Worm (Caenorhabditis elegans) whole organism, L4 larva: ENCODE results near the gene frpr-19.

Experiments used
- D1046.2 ChIP-seq: fragments of 200-800 bp; sonication (Bioruptor generic); IDR thresholded peaks from 2 replicates; pipeline ENCODE4 v1.3.6; 2022; ENCODE audit warnings: missing genetic modification characterization, missing compliant biosample characterization
- F44E2.7 ChIP-seq: fragments of 200-800 bp; sonication (Bioruptor generic); IDR thresholded peaks from 2 replicates; pipeline ENCODE4 v2.1.2; 2022; ENCODE audit warnings: missing genetic modification characterization, missing compliant biosample characterization
- R02D3.7 ChIP-seq: fragments of 150-350 bp; sonication (generic microtip); optimal IDR thresholded peaks from 3 replicates; lab custom pipeline; 2014; ENCODE audit warnings: missing biosample characterization, missing genetic modification characterization
- T26A8.4 ChIP-seq: fragments of 200-800 bp; sonication (Bioruptor generic); IDR thresholded peaks from 2 replicates; pipeline ENCODE4 v1.3.6; 2022; ENCODE audit warnings: missing genetic modification characterization, missing compliant biosample characterization
- Y105C5A.15 ChIP-seq: fragments of 200-800 bp; sonication (Bioruptor generic); IDR thresholded peaks from 2 replicates; pipeline ENCODE4 v1.3.6; 2022; ENCODE audit warnings: missing genetic modification characterization, missing compliant biosample characterization
- Y48G9A.11 ChIP-seq: fragments of 200-800 bp; sonication (Bioruptor generic); IDR thresholded peaks from 2 replicates; pipeline ENCODE4 v1.3.6; 2022; ENCODE audit warnings: missing genetic modification reagents, missing genetic modification characterization, missing compliant biosample characterization
- Y75B8A.6 ChIP-seq: fragments of 200-800 bp; sonication (Bioruptor generic); IDR thresholded peaks from 2 replicates; pipeline ENCODE4 v1.3.6; 2022; ENCODE audit warnings: missing genetic modification reagents, missing genetic modification characterization, missing compliant biosample characterization
- aha-1 ChIP-seq: fragments of 150-350 bp; peaks from one replicate; lab custom pipeline; 2014; ENCODE audit warnings: missing biosample characterization, missing genetic modification characterization
- aly-2 ChIP-seq: sonication (generic microtip); optimal IDR thresholded peaks from 2 replicates; lab custom pipeline; 2018; ENCODE audit warnings: missing biosample characterization, missing genetic modification characterization
- ceh-20 ChIP-seq: fragments of 200-800 bp; sonication (Bioruptor generic); IDR thresholded peaks from 2 replicates; pipeline ENCODE4 v1.3.6; 2022; ENCODE audit warnings: missing genetic modification reagents, missing genetic modification characterization, missing compliant biosample characterization
- ceh-62 ChIP-seq: sonication (generic microtip); optimal IDR thresholded peaks from 2 replicates; lab custom pipeline; 2017; ENCODE audit warnings: missing biosample characterization, missing genetic modification characterization
- ctbp-1 ChIP-seq: fragments of 200-800 bp; sonication (Bioruptor generic); IDR thresholded peaks from 2 replicates; pipeline ENCODE4 v1.3.6; 2022; ENCODE audit warnings: missing genetic modification reagents, missing genetic modification characterization, missing compliant biosample characterization
- daf-12 ChIP-seq: fragments of 150-350 bp; optimal IDR thresholded peaks from 2 replicates; lab custom pipeline; 2014; ENCODE audit warnings: missing biosample characterization, missing genetic modification reagents, missing genetic modification characterization
- daf-19 ChIP-seq: fragments of 200-800 bp; sonication (Bioruptor generic); conservative IDR thresholded peaks from 2 replicates; pipeline ENCODE4 v1.3.6; 2022; ENCODE audit warnings: missing genetic modification characterization, missing compliant biosample characterization
- dmd-8 ChIP-seq: fragments of 200-800 bp; sonication (Bioruptor generic); IDR thresholded peaks from 2 replicates; pipeline ENCODE4 v1.3.6; 2022; ENCODE audit warnings: missing genetic modification characterization, missing compliant biosample characterization
- duxl-1 ChIP-seq: sonication (generic microtip); optimal IDR thresholded peaks from 2 replicates; lab custom pipeline; 2016; ENCODE audit warnings: mild to moderate bottlenecking, missing genetic modification characterization, moderate library complexity, missing compliant biosample characterization; ENCODE audit not compliant: poor library complexity
- dve-1 ChIP-seq: sonication (generic microtip); optimal IDR thresholded peaks from 2 replicates; lab custom pipeline; 2017; ENCODE audit warnings: antibody characterized with exemption, mild to moderate bottlenecking, missing genetic modification characterization, missing compliant biosample characterization; ENCODE audit not compliant: insufficient read depth
- egl-27 ChIP-seq: sonication (generic microtip); optimal IDR thresholded peaks from 3 replicates; lab custom pipeline; 2017; ENCODE audit warnings: missing biosample characterization, missing genetic modification reagents, missing genetic modification characterization
- fkh-10 ChIP-seq: fragments of 150-350 bp; optimal IDR thresholded peaks from 2 replicates; lab custom pipeline; 2014; ENCODE audit warnings: missing biosample characterization, missing genetic modification reagents, missing genetic modification characterization
- gei-8 ChIP-seq: fragments of 200-800 bp; sonication (Bioruptor generic); optimal IDR thresholded peaks from 2 replicates; lab custom pipeline; 2018; ENCODE audit warnings: mild to moderate bottlenecking, missing genetic modification characterization, missing compliant biosample characterization
- hlh-11 ChIP-seq: fragments of 200-800 bp; sonication (Bioruptor generic); optimal IDR thresholded peaks from 2 replicates; lab custom pipeline; 2018; ENCODE audit warnings: mild to moderate bottlenecking, missing genetic modification characterization, missing compliant biosample characterization
- hlh-30 ChIP-seq: sonication (generic microtip); optimal IDR thresholded peaks from 2 replicates; lab custom pipeline; 2017; ENCODE audit warnings: antibody characterized with exemption, mild to moderate bottlenecking, missing genetic modification characterization, missing compliant biosample characterization; ENCODE audit not compliant: insufficient read depth
- lin-15B ChIP-seq: fragments of 150-350 bp; sonication (generic microtip); optimal IDR thresholded peaks from 3 replicates; lab custom pipeline; 2014; ENCODE audit warnings: missing biosample characterization, missing genetic modification characterization
- lin-38 ChIP-seq: fragments of 200-800 bp; sonication (Bioruptor generic); IDR thresholded peaks from 2 replicates; pipeline ENCODE4 v1.3.6; 2022; ENCODE audit warnings: missing genetic modification reagents, missing genetic modification characterization, missing compliant biosample characterization
- lir-3 ChIP-seq: sonication (generic microtip); optimal IDR thresholded peaks from 2 replicates; lab custom pipeline; 2016; ENCODE audit warnings: mild to moderate bottlenecking, missing genetic modification characterization, missing compliant biosample characterization
- mdl-1 ChIP-seq, 2 experiments: fragments of 150-350 bp in 1 of 2; sonication (generic microtip) in 1 of 2; optimal IDR thresholded peaks; 2 replicates each; lab custom pipeline; 2014 to 2017; ENCODE audit warnings: missing biosample characterization in 2 of 2, missing genetic modification characterization in 2 of 2
- mdt-29 ChIP-seq: fragments of 200-800 bp; sonication (Bioruptor generic); IDR thresholded peaks from 2 replicates; pipeline ENCODE4 v1.3.6; 2022; ENCODE audit warnings: missing genetic modification reagents, missing genetic modification characterization, missing compliant biosample characterization
- mes-2 ChIP-seq: sonication (generic microtip); optimal IDR thresholded peaks from 2 replicates; lab custom pipeline; 2016; ENCODE audit warnings: missing genotype, mild to moderate bottlenecking, missing genetic modification characterization, missing compliant biosample characterization; ENCODE audit not compliant: poor library complexity, severe bottlenecking
- nhr-102 ChIP-seq: sonication (generic microtip); optimal IDR thresholded peaks from 2 replicates; lab custom pipeline; 2016; ENCODE audit warnings: mild to moderate bottlenecking, missing genetic modification characterization, moderate library complexity, missing compliant biosample characterization
- nhr-11 ChIP-seq: fragments of 150-350 bp; optimal IDR thresholded peaks from 2 replicates; lab custom pipeline; 2014; ENCODE audit warnings: missing biosample characterization, missing genetic modification characterization
- nhr-111 ChIP-seq: fragments of 200-800 bp; sonication (Bioruptor generic); optimal IDR thresholded peaks from 2 replicates; lab custom pipeline; 2018; ENCODE audit warnings: mild to moderate bottlenecking, missing genetic modification characterization, missing compliant biosample characterization
- nhr-25 ChIP-seq: sonication (generic microtip); optimal IDR thresholded peaks from 2 replicates; lab custom pipeline; 2017; ENCODE audit warnings: missing genetic modification characterization, mild to moderate bottlenecking, missing compliant biosample characterization, antibody characterized with exemption, moderate library complexity, borderline replicate concordance; ENCODE audit not compliant: insufficient read depth
- nhr-28 ChIP-seq: fragments of 150-350 bp; optimal IDR thresholded peaks from 2 replicates; lab custom pipeline; 2014; ENCODE audit warnings: missing biosample characterization, missing genetic modification characterization
- nhr-42 ChIP-seq: fragments of 200-800 bp; sonication (Bioruptor generic); IDR thresholded peaks from 2 replicates; pipeline ENCODE4 v1.3.6; 2022; ENCODE audit warnings: missing genetic modification characterization, missing compliant biosample characterization
- nhr-48 ChIP-seq: sonication (generic microtip); optimal IDR thresholded peaks from 2 replicates; lab custom pipeline; 2016; ENCODE audit warnings: mild to moderate bottlenecking, missing genetic modification characterization, missing compliant biosample characterization
- nhr-76 ChIP-seq: fragments of 150-350 bp; optimal IDR thresholded peaks from 2 replicates; lab custom pipeline; 2014; ENCODE audit warnings: missing biosample characterization, missing genetic modification characterization
- nhr-77 ChIP-seq: fragments of 150-350 bp; optimal IDR thresholded peaks from 2 replicates; lab custom pipeline; 2014; ENCODE audit warnings: missing biosample characterization, missing genetic modification characterization
- php-3 ChIP-seq: fragments of 200-800 bp; sonication (Bioruptor generic); IDR thresholded peaks from 2 replicates; pipeline ENCODE4 v1.3.6; 2022; ENCODE audit warnings: missing genetic modification reagents, missing genetic modification characterization, missing compliant biosample characterization
- rbr-2 ChIP-seq: sonication (generic microtip); optimal IDR thresholded peaks from 2 replicates; lab custom pipeline; 2016; ENCODE audit warnings: missing genotype, missing genetic modification characterization, missing compliant biosample characterization
- sdz-12 ChIP-seq: fragments of 200-800 bp; sonication (Bioruptor generic); optimal IDR thresholded peaks from 2 replicates; lab custom pipeline; 2018; ENCODE audit warnings: mild to moderate bottlenecking, missing genetic modification characterization, missing compliant biosample characterization
- snpc-1.2 ChIP-seq: fragments of 200-800 bp; sonication (Bioruptor generic); IDR thresholded peaks from 2 replicates; pipeline ENCODE4 v1.3.6; 2022; ENCODE audit warnings: missing genetic modification reagents, missing genetic modification characterization, missing compliant biosample characterization
- tag-97 ChIP-seq: fragments of 200-800 bp; sonication (Bioruptor generic); IDR thresholded peaks from 2 replicates; pipeline ENCODE4 v1.3.6; 2022; ENCODE audit warnings: missing genetic modification characterization, missing compliant biosample characterization
- unc-130 ChIP-seq: sonication (generic microtip); optimal IDR thresholded peaks from 2 replicates; lab custom pipeline; 2016; ENCODE audit warnings: missing genetic modification reagents, missing genetic modification characterization, missing compliant biosample characterization
- unc-62 ChIP-seq, 3 experiments: fragments of 150-350 bp in 1 of 3; sonication (generic microtip); optimal IDR thresholded peaks in 2 of 3; peaks in 1 of 3; 1 replicate in 1 of 3; 2 replicates in 2 of 3; lab custom pipeline; 2014 to 2017; ENCODE audit warnings: missing biosample characterization in 3 of 3, missing genetic modification characterization in 3 of 3, missing genetic modification reagents in 3 of 3, missing genotype in 1 of 3
- vab-7 ChIP-seq: fragments of 200-800 bp; sonication (Bioruptor generic); IDR thresholded peaks from 2 replicates; pipeline ENCODE4 v1.3.6; 2022; ENCODE audit warnings: missing genetic modification reagents, missing genetic modification characterization, missing compliant biosample characterization
- zfp-2 ChIP-seq: sonication (generic microtip); optimal IDR thresholded peaks from 2 replicates; lab custom pipeline; 2016; ENCODE audit warnings: mild to moderate bottlenecking, missing genetic modification characterization, missing compliant biosample characterization
- ztf-11 ChIP-seq: fragments of 150-350 bp; optimal IDR thresholded peaks from 2 replicates; lab custom pipeline; 2014; ENCODE audit warnings: missing biosample characterization, missing genetic modification characterization
- ztf-7 ChIP-seq: fragments of 150-350 bp; optimal IDR thresholded peaks from 2 replicates; lab custom pipeline; 2014; ENCODE audit warnings: missing biosample characterization, missing genetic modification characterization

The frpr-19 gene

DNA sequence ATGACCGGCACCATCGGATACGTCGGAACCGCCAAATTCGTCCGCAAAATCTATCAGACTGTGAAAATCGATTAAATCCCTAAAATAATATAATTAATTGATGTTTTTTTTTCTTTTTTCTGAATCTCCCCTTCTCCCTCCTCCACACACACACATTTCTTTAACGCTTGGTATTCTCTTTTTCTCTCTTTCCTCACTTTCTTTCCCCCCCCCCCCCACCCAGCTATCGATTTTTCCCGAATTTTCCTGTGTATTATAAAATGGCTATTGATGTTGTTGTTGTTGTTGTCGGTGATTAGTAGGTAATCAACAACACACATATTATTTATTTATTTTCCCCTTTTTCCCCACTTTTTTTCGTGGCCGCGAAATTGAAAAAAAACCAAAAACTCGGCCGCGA lies 30.2 kb downstream of the frpr-19 start (continued):
- TF ChIP-seq duxl-1 (no peak), nhr-102 (no peak), hlh-11 (tag; lab: Kevin White, UChicago) (peak; percentile 19), egl-27 (tag; lab: Kevin White, UChicago) (no peak), dmd-8 (GFP tag; lab: Robert Waterston, UW) (no peak), aha-1 (no peak), mdl-1 (tag; optimal IDR thresholded peaks at IDR 0.05; lab: Kevin White, UChicago) (no peak)

DNA sequence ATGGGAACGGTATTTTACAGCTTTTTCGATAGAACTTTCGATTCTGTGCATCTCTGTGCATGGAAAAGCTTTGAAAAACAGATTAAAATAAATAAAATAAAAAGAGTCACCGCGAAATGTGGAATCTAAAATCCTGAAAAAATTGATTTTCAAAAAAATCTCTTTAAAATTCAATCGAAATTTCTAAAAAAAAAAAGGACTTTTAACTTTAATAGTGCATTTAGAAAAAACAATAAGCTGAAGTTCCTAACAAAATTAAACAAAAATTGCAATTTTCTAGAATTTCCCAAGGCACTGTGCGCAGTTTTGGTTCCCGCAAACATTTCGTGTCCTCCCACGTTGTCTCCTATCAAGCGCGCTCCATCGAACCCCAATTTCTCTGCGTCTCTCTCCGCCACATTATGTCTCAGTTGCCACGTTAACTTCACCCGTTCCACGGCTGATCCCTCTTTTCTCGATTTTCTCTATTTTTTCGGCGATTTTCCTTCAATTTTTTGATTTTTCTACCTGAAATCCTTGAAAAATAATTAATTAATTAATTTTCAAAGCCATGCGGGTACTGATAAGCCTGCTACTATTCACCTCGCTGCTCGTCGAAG lies 35.9 kb downstream of the frpr-19 start, which contains the start of the genes Y41D4A.6 and Y41D4A.4:
Y41D4A.6 (minus strand) TSS at position 51 of the 599 bp plus-strand sequence.
Y41D4A.4 (plus strand) TSS at position 549 of the 599 bp plus-strand sequence.
- TF ChIP-seq ceh-62 (tag; lab: Kevin White, UChicago) (no peak), Y105C5A.15 (GFP tag; lab: Robert Waterston, UW) (no peak), R02D3.7 (tag; lab: Kevin White, UChicago) (no peak), daf-12 (tag; lab: Kevin White, UChicago) (no peak), vab-7 (GFP tag; lab: Robert Waterston, UW) (peak; percentile 87), aly-2 (no peak), hlh-30 (tag; lab: Kevin White, UChicago) (peak; percentile 53), lir-3 (tag; lab: Kevin White, UChicago) (peak; percentile 36), nhr-42 (GFP tag; lab: Robert Waterston, UW) (peak; percentile 26; the same call in 1 of the 2 replicates), fkh-10 (GFP tag; lab: Kevin White, UChicago) (no peak), lin-15B (peak; percentile 37), nhr-48 (peak; percentile 31), lin-38 (peak; percentile 98), aha-1 (peak; percentile 95), ztf-11 (tag; lab: Kevin White, UChicago) (no peak), tag-97 (GFP tag; lab: Robert Waterston, UW) (no peak), zfp-2 (tag; lab: Kevin White, UChicago) (peak; percentile 10), Y75B8A.6 (no peak), ctbp-1 (GFP tag; lab: Robert Waterston, UW) (peak; percentile 61; the same call in 1 of the 2 replicates), mdt-29 (no peak), nhr-11 (tag; lab: Kevin White, UChicago) (peak; percentile 27), D1046.2 (GFP tag; lab: Robert Waterston, UW) (no peak), T26A8.4 (0 out of 2 replicates have a peak, but pooled peaks have one; percentile 22), sdz-12 (GFP tag; lab: Kevin White, UChicago) (peak; percentile 53), Y48G9A.11 (GFP tag; lab: Robert Waterston, UW) (peak; percentile 71), duxl-1 (no peak), nhr-76 (tag; lab: Kevin White, UChicago) (no peak), gei-8 (GFP tag; lab: Kevin White, UChicago) (no peak), daf-19 (GFP tag; lab: Robert Waterston, UW) (no peak), nhr-28 (tag; lab: Kevin White, UChicago) (peak; percentile 81), ceh-20 (GFP tag; lab: Robert Waterston, UW) (peak; percentile 69), rbr-2 (tag; lab: Kevin White, UChicago) (peak; percentile 87), snpc-1.2 (no peak), dve-1 (tag; lab: Kevin White, UChicago) (peak; percentile 75), unc-130 (GFP tag; lab: Kevin White, UChicago) (peak; percentile 96), nhr-111 (GFP tag; lab: Kevin White, UChicago) (no peak), nhr-77 (tag; lab: Kevin White, UChicago) (peak; percentile 77), mes-2 (peak; percentile 96), ztf-7 (tag; lab: Kevin White, UChicago) (peak; percentile 10), F44E2.7 (GFP tag; lab: Robert Waterston, UW) (no peak), nhr-25 (tag; lab: Kevin White, UChicago) (peak; percentile 77), unc-62 (GFP tag; optimal IDR thresholded peaks at IDR 0.05 in 1 of 2; lab: Kevin White, UChicago) (peak in 1 of 2 experiments; percentile 80), unc-62 (tag; optimal IDR thresholded peaks at IDR 0.05; lab: Kevin White, UChicago) (no peak), php-3 (0 out of 2 replicates have a peak, but pooled peaks have one; percentile 24)
